Worm (Caenorhabditis elegans): ENCODE measurements around the gene Y57G11B.3.

The Y57G11B.3 gene

DNA sequence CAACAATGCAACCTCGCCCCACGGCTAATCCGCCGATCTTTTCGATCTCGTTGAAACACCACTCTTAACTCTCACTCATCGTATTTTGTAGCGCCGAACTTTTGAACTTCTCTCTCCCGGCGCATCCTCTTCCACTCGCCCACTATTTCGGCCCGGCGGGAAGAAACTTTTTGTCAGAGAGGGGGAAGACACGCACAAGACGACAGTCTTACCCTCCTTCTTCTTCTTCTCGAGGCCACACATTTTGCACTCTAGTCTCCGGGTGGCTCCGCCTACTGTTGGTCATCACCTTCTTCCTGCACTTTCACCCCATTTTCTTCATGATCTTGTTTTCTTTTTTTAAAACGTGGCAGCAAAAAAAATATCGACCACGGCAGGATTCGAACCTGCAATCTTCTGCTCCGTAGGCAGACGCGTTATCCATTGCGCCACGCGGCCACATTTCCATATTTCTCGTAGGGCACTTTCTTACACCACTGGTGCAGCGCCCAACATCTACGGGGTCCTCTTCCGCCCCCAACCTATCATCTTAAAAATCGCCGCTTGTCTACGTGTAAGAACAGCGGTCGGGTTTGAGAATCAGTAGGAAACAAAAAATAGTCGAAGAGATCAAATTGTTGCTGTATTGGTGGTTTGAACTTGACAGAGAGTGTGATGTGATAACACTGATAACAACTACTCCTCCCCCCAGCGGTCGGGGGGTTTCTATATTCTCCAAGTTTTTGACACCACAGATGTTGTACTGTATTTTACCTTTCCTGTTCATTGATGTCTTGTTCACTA lies 37.0 kb upstream of the Y57G11B.3 start (continued):
- TF ChIP-seq aly-2 (tag; optimal IDR thresholded peaks at IDR 0.05) (no peak), fkh-10 (GFP tag; optimal IDR thresholded peaks at IDR 0.05) (no peak), hmg-1.1 (GFP tag; IDR thresholded peaks at IDR 0.05) (peak; percentile 7; the same call in 1 of the 2 replicates), unc-62 (GFP tag; optimal IDR thresholded peaks at IDR 0.05 in 1 of 2) (peak in 1 of 2 experiments; percentile 24), unc-62 (tag; optimal IDR thresholded peaks at IDR 0.05) (no peak), lin-39 (tag; optimal IDR thresholded peaks at IDR 0.05) (no peak), ztf-7 (tag; optimal IDR thresholded peaks at IDR 0.05) (no peak), nhr-102 (tag; optimal IDR thresholded peaks at IDR 0.05) (peak; percentile 23), zfp-2 (tag; optimal IDR thresholded peaks at IDR 0.05) (no peak), R02D3.7 (tag; optimal IDR thresholded peaks at IDR 0.05) (no peak), daf-19 (GFP tag; conservative IDR thresholded peaks at IDR 0.05) (no peak), cey-2 (tag; optimal IDR thresholded peaks at IDR 0.05; ENCODE audit: borderline replicate concordance, insufficient read depth) (no peak), zfp-3 (GFP tag; conservative IDR thresholded peaks at IDR 0.05) (0 out of 2 replicates have a peak, but pooled peaks have one; percentile 60), lin-38 (GFP tag; IDR thresholded peaks at IDR 0.05) (peak; percentile 53; the same call in 1 of the 2 replicates), ZK337.2 (GFP tag; IDR thresholded peaks at IDR 0.05) (no peak), F37D6.2 (tag; optimal IDR thresholded peaks at IDR 0.05) (no peak), mep-1 (tag; optimal IDR thresholded peaks at IDR 0.05) (peak; percentile 73), duxl-1 (tag; optimal IDR thresholded peaks at IDR 0.05; ENCODE audit: poor library complexity) (peak; percentile 38), gei-8 (GFP tag; optimal IDR thresholded peaks at IDR 0.05) (peak; percentile 59), madf-5 (GFP tag; IDR thresholded peaks at IDR 0.05) (0 out of 4 replicates have a peak, but pooled peaks of 1 of the 2 experiments have one; percentile 34), T26A8.4 (GFP tag; IDR thresholded peaks at IDR 0.05) (0 out of 2 replicates have a peak, but pooled peaks have one; percentile 64), ZK546.5 (tag; optimal IDR thresholded peaks at IDR 0.05) (no peak), F26F4.8 (GFP tag; conservative IDR thresholded peaks at IDR 0.05) (no peak), lin-13 (GFP tag; optimal IDR thresholded peaks at IDR 0.05) (peak; percentile 22), T20F7.1 (GFP tag; optimal IDR thresholded peaks at IDR 0.05) (no peak), set-16 (GFP tag; IDR thresholded peaks at IDR 0.05) (no peak; the same call in 1 of the 2 replicates), nhr-25 (tag; optimal IDR thresholded peaks at IDR 0.05; ENCODE audit: borderline replicate concordance, insufficient read depth) (peak; percentile 75), nhr-111 (GFP tag; optimal IDR thresholded peaks at IDR 0.05) (no peak), zip-11 (GFP tag; IDR thresholded peaks at IDR 0.05) (no peak), pha-4 (GFP tag; IDR thresholded peaks at IDR 0.05) (no peak; the same call in 1 of the 2 replicates), pha-4 (tag; optimal IDR thresholded peaks at IDR 0.05) (peak; percentile 9), mdt-29 (GFP tag; IDR thresholded peaks at IDR 0.05) (no peak), dmd-9 (GFP tag; IDR thresholded peaks at IDR 0.05) (no peak; the same call in 1 of the 2 replicates), ceh-28 (tag; optimal IDR thresholded peaks at IDR 0.05) (no peak), D1046.2 (GFP tag; IDR thresholded peaks at IDR 0.05) (0 out of 2 replicates have a peak, but pooled peaks have one; percentile 3)

ce11 chrIV:14609774-14610173 lies 35.6 kb upstream of the Y57G11B.3 start:
- TF ChIP-seq F44E2.7 (GFP tag; IDR thresholded peaks at IDR 0.05): no peak
- TF ChIP-seq php-3 (GFP tag; IDR thresholded peaks at IDR 0.05): peak; percentile 62; the same call in 1 of the 2 replicates
- TF ChIP-seq Y75B8A.6 (GFP tag; IDR thresholded peaks at IDR 0.05): no peak
- TF ChIP-seq nhr-28 (tag; optimal IDR thresholded peaks at IDR 0.05): peak; percentile 98
- TF ChIP-seq Y5F2A.4 (GFP tag; optimal IDR thresholded peaks at IDR 0.05): no peak
- TF ChIP-seq F37D6.2 (tag; optimal IDR thresholded peaks at IDR 0.05): no peak
- no peak for TF ChIP-seq sdz-12 (GFP tag; optimal IDR thresholded peaks at IDR 0.05)
- TF ChIP-seq nhr-6 (tag; optimal IDR thresholded peaks at IDR 0.05): no peak
- no peak for TF ChIP-seq ceh-82 (tag; optimal IDR thresholded peaks at IDR 0.05)
- no peak for TF ChIP-seq ctbp-1 (GFP tag; IDR thresholded peaks at IDR 0.05)
- TF ChIP-seq ceh-62 (tag; optimal IDR thresholded peaks at IDR 0.05): no peak
- peak; percentile 94 for TF ChIP-seq hlh-30 (tag; optimal IDR thresholded peaks at IDR 0.05; ENCODE audit: insufficient read depth)
- peak in 1 of 2 experiments; percentile 37 for TF ChIP-seq lsy-2 (tag; optimal IDR thresholded peaks at IDR 0.05)
- TF ChIP-seq unc-62 (GFP tag; optimal IDR thresholded peaks at IDR 0.05 in 1 of 2): no peak
- no peak for TF ChIP-seq unc-62 (tag; optimal IDR thresholded peaks at IDR 0.05)
- no peak for TF ChIP-seq daf-12 (tag; optimal IDR thresholded peaks at IDR 0.05)
- peak in 1 of 2 experiments; percentile 75 for TF ChIP-seq mdl-1 (tag; optimal IDR thresholded peaks at IDR 0.05)
- peak; percentile 83 for TF ChIP-seq aha-1 (tag)

Measured in whole organism, L4 larva.